Worm (Caenorhabditis elegans): ENCODE measurements around the gene gcy-29.

The gcy-29 gene

ce11 chrII:14527104-14527503, 21.5 kb downstream of the gcy-29 start:
- TF ChIP-seq C38D4.7 (GFP tag; optimal IDR thresholded peaks at IDR 0.05) (no peak), mec-3 (tag; optimal IDR thresholded peaks at IDR 0.05; ENCODE audit: borderline replicate concordance) (no peak), unc-3 (GFP tag; conservative IDR thresholded peaks at IDR 0.05) (no peak), unc-3 (tag; optimal IDR thresholded peaks at IDR 0.05) (no peak), eyg-1 (tag; optimal IDR thresholded peaks at IDR 0.05) (no peak), Y22D7AL.16 (tag; optimal IDR thresholded peaks at IDR 0.05) (no peak)

ce11 chrII:14525013-14525412, 23.6 kb downstream of the gcy-29 start, which contains the start of gene F57C2.4:
TSS of gene F57C2.4 (plus strand) at chrII:14525313.
- TF ChIP-seq sox-4 (tag; optimal IDR thresholded peaks at IDR 0.05) (no peak), lim-6 (tag; optimal IDR thresholded peaks at IDR 0.05) (no peak), gmeb-2 (tag; optimal IDR thresholded peaks at IDR 0.05) (no peak), ceh-24 (tag; optimal IDR thresholded peaks at IDR 0.05) (no peak), odd-2 (tag; optimal IDR thresholded peaks at IDR 0.05) (no peak), nhr-232 (tag; optimal IDR thresholded peaks at IDR 0.05) (no peak)

ce11 chrII:14523645-14524223, 24.9 kb downstream of the gcy-29 start, which contains the start of gene pot-2:
TSS of gene pot-2 (plus strand) at chrII:14524173.
- TF ChIP-seq ceh-22 (tag; optimal IDR thresholded peaks at IDR 0.05) = no peak
- TF ChIP-seq tbx-7 (tag; optimal IDR thresholded peaks at IDR 0.05) = no peak
- TF ChIP-seq mec-3 (tag; optimal IDR thresholded peaks at IDR 0.05; ENCODE audit: borderline replicate concordance) = no peak
- no peak for TF ChIP-seq pat-9 (tag; optimal IDR thresholded peaks at IDR 0.05)
- TF ChIP-seq ceh-24 (tag; optimal IDR thresholded peaks at IDR 0.05) = no peak
- TF ChIP-seq hlh-13 (GFP tag; optimal IDR thresholded peaks at IDR 0.05) = no peak
- TF ChIP-seq pax-1 (tag; optimal IDR thresholded peaks at IDR 0.05) = no peak
- TF ChIP-seq K02D7.2 (tag; optimal IDR thresholded peaks at IDR 0.05) = no peak
- TF ChIP-seq hlh-30 (tag; optimal IDR thresholded peaks at IDR 0.05; ENCODE audit: insufficient read depth) = no peak
- no peak for TF ChIP-seq tbx-2 (tag; optimal IDR thresholded peaks at IDR 0.05)
- no peak for TF ChIP-seq rnt-1 (tag; optimal IDR thresholded peaks at IDR 0.05)
- no peak for TF ChIP-seq ahr-1 (tag; optimal IDR thresholded peaks at IDR 0.05)
- TF ChIP-seq odd-2 (tag; optimal IDR thresholded peaks at IDR 0.05) = no peak
- no peak for TF ChIP-seq ceh-6 (GFP tag; optimal IDR thresholded peaks at IDR 0.05)
- TF ChIP-seq hlh-15 (tag; optimal IDR thresholded peaks at IDR 0.05) = no peak
- TF ChIP-seq pha-4 (tag; optimal IDR thresholded peaks at IDR 0.05) = no peak
- TF ChIP-seq che-1 (tag; optimal IDR thresholded peaks at IDR 0.05) = no peak
- no peak for TF ChIP-seq ceh-2 (tag; optimal IDR thresholded peaks at IDR 0.05)

ce11 chrII:14523070-14523572, 25.5 kb downstream of the gcy-29 start, which contains the start of gene btb-20:
TSS of gene btb-20 (minus strand) at chrII:14523522.
- TF ChIP-seq tbx-2 (tag; optimal IDR thresholded peaks at IDR 0.05) (no peak), tbx-7 (tag; optimal IDR thresholded peaks at IDR 0.05) (no peak), ama-1 (optimal IDR thresholded peaks at IDR 0.05) (no peak), ceh-48 (tag; optimal IDR thresholded peaks at IDR 0.05) (no peak), fkh-6 (tag; optimal IDR thresholded peaks at IDR 0.05) (no peak), pha-4 (tag; optimal IDR thresholded peaks at IDR 0.05) (no peak), hlh-15 (tag; optimal IDR thresholded peaks at IDR 0.05) (no peak), hlh-30 (tag; optimal IDR thresholded peaks at IDR 0.05; ENCODE audit: insufficient read depth) (no peak), ceh-24 (tag; optimal IDR thresholded peaks at IDR 0.05) (no peak), ttx-3 (tag; optimal IDR thresholded peaks at IDR 0.05) (no peak), hlh-6 (tag; optimal IDR thresholded peaks at IDR 0.05) (no peak)

ce11 chrII:14522037-14522436, 26.6 kb downstream of the gcy-29 start, which contains the start of gene btb-19:
TSS of gene btb-19 (minus strand) at chrII:14522137.
- TF ChIP-seq pqm-1 (tag; optimal IDR thresholded peaks at IDR 0.05) = no peak
- no peak for TF ChIP-seq eyg-1 (tag; optimal IDR thresholded peaks at IDR 0.05)
